Worm (Caenorhabditis elegans): ENCODE data around the gene R07A4.3.

The R07A4.3 gene

DNA sequence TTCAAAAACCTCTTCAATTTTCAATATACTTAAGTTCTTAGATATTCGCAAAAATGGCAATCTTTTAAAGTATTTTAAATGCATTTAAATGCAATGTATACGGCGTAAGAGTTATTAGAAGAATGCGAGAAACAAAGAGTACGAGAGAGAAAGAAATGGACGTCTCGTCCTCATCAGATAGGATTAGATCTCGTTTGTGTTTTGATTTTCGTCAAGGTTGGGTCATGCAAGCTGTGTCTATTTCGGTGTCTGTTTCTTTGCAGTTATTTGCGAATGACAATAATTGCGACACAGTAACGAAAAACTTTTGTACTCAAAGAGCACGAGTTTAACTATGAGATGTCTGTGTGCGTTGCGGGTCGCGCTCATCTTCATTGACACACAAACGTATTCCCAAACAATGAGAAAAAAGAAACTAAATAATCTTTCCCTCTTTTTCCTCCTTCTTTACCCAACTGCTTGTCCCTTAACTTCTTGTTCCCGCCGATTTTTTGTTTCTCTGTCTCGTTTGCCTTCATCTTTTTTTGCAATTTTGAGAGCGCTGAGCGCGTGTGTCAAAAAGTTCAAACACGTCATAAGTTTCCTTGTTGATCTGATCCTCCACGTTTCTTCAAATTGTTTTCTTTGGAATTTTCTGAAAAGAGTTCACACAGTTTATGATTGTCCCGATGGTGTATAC is 13.6 kb downstream of the R07A4.3 start:
- TF ChIP-seq sma-3 (GFP tag; optimal IDR thresholded peaks at IDR 0.05) (no peak), C34F6.9 (tag; optimal IDR thresholded peaks at IDR 0.05) (peak; percentile 1), F13H6.1 (tag; optimal IDR thresholded peaks at IDR 0.05) (peak; percentile 76), unc-39 (tag; optimal IDR thresholded peaks at IDR 0.05) (no peak), mdl-1 (tag; optimal IDR thresholded peaks at IDR 0.05) (peak in 1 of 2 experiments; percentile 24), ZK546.5 (tag; optimal IDR thresholded peaks at IDR 0.05) (no peak), lin-13 (GFP tag; optimal IDR thresholded peaks at IDR 0.05) (peak; percentile 48), nhr-6 (tag; optimal IDR thresholded peaks at IDR 0.05) (no peak), sma-9 (GFP tag; optimal IDR thresholded peaks at IDR 0.05) (peak; percentile 22), sma-9 (tag; optimal IDR thresholded peaks at IDR 0.05) (no peak), nhr-129 (tag; optimal IDR thresholded peaks at IDR 0.05) (peak; percentile 30)

DNA sequence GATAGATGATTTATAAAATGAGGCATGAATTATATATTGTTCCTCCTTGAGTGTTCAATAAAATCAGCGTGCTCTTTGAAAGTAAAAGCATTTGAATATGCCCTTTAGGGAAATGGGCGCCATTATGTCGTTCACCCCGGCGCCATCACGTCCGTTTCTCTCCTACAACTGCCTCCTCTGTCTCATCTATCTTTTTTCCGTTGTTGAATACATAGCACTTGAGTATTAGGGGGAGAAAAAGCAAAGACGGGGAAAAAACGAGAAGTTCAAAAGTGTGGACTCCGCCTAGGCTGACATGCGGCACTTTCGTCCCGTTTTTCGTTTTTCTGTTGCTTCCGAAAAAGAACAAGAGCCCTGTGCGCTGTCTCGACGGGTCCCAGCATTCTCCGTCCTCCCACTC is 14.2 kb downstream of the R07A4.3 start:
- TF ChIP-seq Y55F3AM.14 (GFP tag; optimal IDR thresholded peaks at IDR 0.05) (no peak), unc-62 (GFP tag; optimal IDR thresholded peaks at IDR 0.05) (no peak), unc-39 (tag; optimal IDR thresholded peaks at IDR 0.05) (no peak), ama-1 (optimal IDR thresholded peaks at IDR 0.05) (no peak), zag-1 (tag; optimal IDR thresholded peaks at IDR 0.05) (peak; percentile 56), fos-1 (tag; optimal IDR thresholded peaks at IDR 0.05) (peak; percentile 25), sem-4 (tag; optimal IDR thresholded peaks at IDR 0.05) (peak; percentile 35), egl-27 (tag; optimal IDR thresholded peaks at IDR 0.05) (peak; percentile 14), sma-9 (GFP tag; optimal IDR thresholded peaks at IDR 0.05) (peak; percentile 92), sma-9 (tag; optimal IDR thresholded peaks at IDR 0.05) (no peak), nhr-237 (tag; optimal IDR thresholded peaks at IDR 0.05) (no peak), nhr-129 (tag; optimal IDR thresholded peaks at IDR 0.05) (no peak), ztf-1 (GFP tag; conservative IDR thresholded peaks at IDR 0.05) (no peak), elt-1 (tag; optimal IDR thresholded peaks at IDR 0.05) (no peak), peb-1 (tag; optimal IDR thresholded peaks at IDR 0.05) (no peak), mdl-1 (tag; optimal IDR thresholded peaks at IDR 0.05) (peak in 1 of 2 experiments; percentile 29), nhr-25 (tag; optimal IDR thresholded peaks at IDR 0.05) (no peak)

DNA sequence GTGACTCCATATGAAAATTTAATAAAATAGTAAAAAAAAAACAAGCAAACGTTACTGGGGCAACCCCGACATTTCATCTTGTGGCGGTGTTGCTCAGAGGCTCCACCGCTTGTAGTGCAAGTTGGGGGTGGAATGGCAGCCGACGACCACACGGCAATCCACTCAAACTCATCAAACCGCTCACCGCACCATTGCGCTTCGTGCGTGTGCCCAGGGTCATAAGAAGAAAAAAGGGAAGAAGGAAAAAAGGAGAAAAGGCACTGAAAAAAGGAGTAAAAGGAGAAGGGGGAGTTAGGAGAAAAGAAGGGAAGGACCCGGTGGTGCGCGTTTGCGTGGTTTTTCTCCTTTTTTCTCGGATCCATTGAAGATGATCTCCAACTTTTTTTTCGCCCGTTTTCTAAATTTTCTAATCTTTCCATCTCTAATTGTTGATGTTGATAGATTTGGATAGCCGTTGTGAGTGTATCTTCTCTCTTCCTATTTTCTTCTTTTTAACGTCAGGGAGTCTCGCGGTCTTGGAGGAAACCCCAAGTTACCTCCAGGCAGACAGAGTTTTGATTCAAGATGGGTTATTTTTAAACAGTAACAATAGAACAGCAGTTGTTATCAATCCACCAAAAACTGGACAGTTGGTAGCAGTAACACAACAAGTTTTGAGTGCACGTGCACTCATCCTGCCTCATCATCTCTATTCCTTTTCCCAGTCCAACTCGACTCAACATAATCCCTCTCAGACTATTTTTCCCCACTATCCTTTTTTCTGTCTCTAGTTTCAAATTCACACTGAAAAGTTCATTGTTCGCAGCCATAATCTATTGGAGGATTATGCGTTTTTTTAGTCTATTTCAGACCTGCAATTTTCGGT is 15.0 kb downstream of the R07A4.3 start:
- TF ChIP-seq peb-1 (tag; optimal IDR thresholded peaks at IDR 0.05) (no peak), nhr-21 (tag; optimal IDR thresholded peaks at IDR 0.05) (no peak), lin-11 (tag; optimal IDR thresholded peaks at IDR 0.05) (no peak), ztf-11 (tag; optimal IDR thresholded peaks at IDR 0.05) (no peak), elt-1 (tag; optimal IDR thresholded peaks at IDR 0.05) (peak; percentile 28), nhr-10 (tag; optimal IDR thresholded peaks at IDR 0.05) (no peak), crh-2 (tag; optimal IDR thresholded peaks at IDR 0.05) (peak; percentile 22), sma-3 (GFP tag; optimal IDR thresholded peaks at IDR 0.05) (no peak), egl-27 (tag; optimal IDR thresholded peaks at IDR 0.05) (peak; percentile 10), alr-1 (tag; optimal IDR thresholded peaks at IDR 0.05) (no peak), ceh-82 (tag; optimal IDR thresholded peaks at IDR 0.05) (no peak), F13H6.1 (tag; optimal IDR thresholded peaks at IDR 0.05) (no peak), snpc-4 (tag; optimal IDR thresholded peaks at IDR 0.05) (peak; percentile 83), nhr-23 (tag; optimal IDR thresholded peaks at IDR 0.05) (no peak), lsy-2 (tag; optimal IDR thresholded peaks at IDR 0.05) (no peak), nhr-129 (tag; optimal IDR thresholded peaks at IDR 0.05) (peak; percentile 9), nhr-11 (tag; optimal IDR thresholded peaks at IDR 0.05) (no peak), sem-4 (tag; optimal IDR thresholded peaks at IDR 0.05) (peak; percentile 0), C34F6.9 (tag; optimal IDR thresholded peaks at IDR 0.05) (peak; percentile 13), lin-13 (GFP tag; optimal IDR thresholded peaks at IDR 0.05) (no peak), ztf-4 (tag; optimal IDR thresholded peaks at IDR 0.05) (no peak), aly-2 (tag; optimal IDR thresholded peaks at IDR 0.05) (no peak), sma-9 (GFP tag; optimal IDR thresholded peaks at IDR 0.05) (peak; percentile 78), sma-9 (tag; optimal IDR thresholded peaks at IDR 0.05) (no peak), elt-3 (tag; optimal IDR thresholded peaks at IDR 0.05) (no peak), zag-1 (tag; optimal IDR thresholded peaks at IDR 0.05) (peak; percentile 14)

Measured in whole organism, L2 larva.